Worm (Caenorhabditis elegans): ENCODE results near the gene ins-12.

DNA sequence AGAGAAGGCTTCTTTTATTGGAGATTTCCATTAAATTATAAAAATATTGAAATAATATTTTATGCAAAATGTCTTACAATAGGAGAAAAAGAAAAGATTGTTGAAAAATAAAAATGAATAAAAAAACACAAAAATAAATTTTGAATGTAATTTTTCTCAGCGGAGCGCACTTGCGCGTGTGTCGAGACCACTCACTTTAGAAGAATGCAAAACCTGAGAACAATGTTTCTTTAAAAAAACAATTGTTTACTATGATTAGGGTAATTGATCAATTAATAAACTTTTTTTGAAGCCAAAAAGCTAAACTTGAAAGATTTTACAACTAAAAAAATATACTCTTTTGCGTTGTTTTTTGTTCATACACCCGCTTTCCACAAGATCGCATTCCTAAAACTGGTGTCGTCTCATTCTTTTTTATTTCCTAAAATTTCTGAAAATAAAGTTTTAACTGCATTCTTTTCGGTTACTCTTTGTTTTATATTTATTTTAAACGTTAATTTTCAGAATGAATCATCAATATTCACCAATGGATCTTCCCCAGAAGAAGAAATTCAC lies 39.9 kb downstream of the ins-12 start, which contains the start of gene ttc-4:
- TF ChIP-seq ama-1 (optimal IDR thresholded peaks at IDR 0.05) (no peak), ceh-82 (tag; optimal IDR thresholded peaks at IDR 0.05) (no peak), nhr-11 (tag; optimal IDR thresholded peaks at IDR 0.05) (no peak), nhr-25 (tag; optimal IDR thresholded peaks at IDR 0.05) (peak; percentile 22), unc-62 (GFP tag; optimal IDR thresholded peaks at IDR 0.05) (no peak), aly-2 (tag; optimal IDR thresholded peaks at IDR 0.05) (no peak), fos-1 (tag; optimal IDR thresholded peaks at IDR 0.05) (peak; percentile 25), mab-5 (tag; optimal IDR thresholded peaks at IDR 0.05) (no peak), elt-1 (tag; optimal IDR thresholded peaks at IDR 0.05) (no peak)

Measured in whole organism, L2 larva.